Fruit fly (Drosophila melanogaster) whole organism, embryonic: Measurements from ENCODE around the gene Cpr65Ea.

Source experiments
- Bgb ChIP-seq: fragments of 200-800 bp; sonication (Bioruptor generic); IDR thresholded peaks from 2 replicates; pipeline ENCODE4 v1.3.6; 2022; ENCODE audit warnings: missing biosample characterization, missing genetic modification characterization; ENCODE audit not compliant: partially characterized antibody
- CG10462 ChIP-seq: fragments of 200-800 bp; sonication (Bioruptor generic); optimal IDR thresholded peaks from 2 replicates; lab custom pipeline; 2016; ENCODE audit warnings: missing biosample characterization, missing genetic modification characterization
- CG11696 ChIP-seq: fragments of 200-800 bp; sonication (Bioruptor generic); IDR thresholded peaks from 2 replicates; pipeline ENCODE4 v1.3.6; 2022; ENCODE audit warnings: missing biosample characterization, missing genetic modification characterization
- CG12219 ChIP-seq: fragments of 200-800 bp; sonication (Bioruptor generic); optimal IDR thresholded peaks from 3 replicates; lab custom pipeline; 2018; ENCODE audit warnings: missing biosample characterization, mild to moderate bottlenecking, missing genetic modification characterization
- CG12942 ChIP-seq: fragments of 200-800 bp; sonication (Bioruptor generic); optimal IDR thresholded peaks from 3 replicates; lab custom pipeline; 2016; ENCODE audit warnings: missing biosample characterization, missing genetic modification characterization
- CG13775 ChIP-seq: fragments of 200-800 bp; sonication (Bioruptor generic); optimal IDR thresholded peaks from 3 replicates; lab custom pipeline; 2017; ENCODE audit warnings: missing biosample characterization, mild to moderate bottlenecking, missing genetic modification characterization
- CG15479 ChIP-seq: fragments of 200-800 bp; sonication (Bioruptor generic); optimal IDR thresholded peaks from 3 replicates; lab custom pipeline; 2019; ENCODE audit warnings: missing biosample characterization, mild to moderate bottlenecking, missing genetic modification characterization, moderate library complexity
- CG1647 ChIP-seq: fragments of 200-800 bp; sonication (Bioruptor generic); optimal IDR thresholded peaks from 3 replicates; lab custom pipeline; 2016; ENCODE audit warnings: missing biosample characterization, missing genetic modification characterization
- CG3281 ChIP-seq: fragments of 200-800 bp; sonication (Bioruptor generic); optimal IDR thresholded peaks from 3 replicates; lab custom pipeline; 2017; ENCODE audit warnings: missing biosample characterization, mild to moderate bottlenecking, missing genetic modification characterization
- CG34376 ChIP-seq: fragments of 200-800 bp; sonication (Bioruptor generic); optimal IDR thresholded peaks from 2 replicates; lab custom pipeline; 2018; ENCODE audit warnings: missing biosample characterization, mild to moderate bottlenecking, missing genetic modification characterization
- CG3726 ChIP-seq: fragments of 200-800 bp; sonication (Bioruptor generic); IDR thresholded peaks from 3 replicates; pipeline ENCODE4, ENCODE4 v1.3.6; 2022; ENCODE audit warnings: missing biosample characterization, missing genetic modification characterization
- CG3838 ChIP-seq: fragments of 200-800 bp; sonication (Bioruptor generic); optimal IDR thresholded peaks from 3 replicates; lab custom pipeline; 2016; ENCODE audit warnings: missing biosample characterization, missing genetic modification characterization
- CG4854 ChIP-seq: fragments of 200-800 bp; sonication (Bioruptor generic); optimal IDR thresholded peaks from 2 replicates; lab custom pipeline; 2016; ENCODE audit warnings: missing biosample characterization, missing genetic modification characterization, inconsistent platforms
- CG7357 ChIP-seq: fragments of 200-800 bp; sonication (Bioruptor generic); IDR thresholded peaks from 3 replicates; pipeline ENCODE4 v1.3.6; 2022; ENCODE audit warnings: missing biosample characterization, missing genetic modification characterization
- CG7963 ChIP-seq: fragments of 200-800 bp; sonication (Bioruptor generic); IDR thresholded peaks from 3 replicates; pipeline ENCODE4 v1.3.6; 2022; ENCODE audit warnings: missing biosample characterization, missing genetic modification characterization; ENCODE audit not compliant: partially characterized antibody
- CG8478 ChIP-seq: fragments of >200 bp; optimal IDR thresholded peaks from 2 replicates; lab custom pipeline; 2018
- CG8765 ChIP-seq: fragments of 200-800 bp; sonication (Bioruptor generic); IDR thresholded peaks from 2 replicates; pipeline ENCODE4 v1.3.6; 2022; ENCODE audit warnings: missing biosample characterization, missing genetic modification characterization
- CG8924 ChIP-seq: fragments of 200-800 bp; optimal IDR thresholded peaks from 3 replicates; lab custom pipeline; 2019; ENCODE audit warnings: missing biosample characterization, mild to moderate bottlenecking, missing genetic modification characterization, moderate library complexity
- CrebB ChIP-seq: fragments of 200-800 bp; sonication (Bioruptor generic); optimal IDR thresholded peaks from 3 replicates; lab custom pipeline; 2018; ENCODE audit warnings: missing biosample characterization, mild to moderate bottlenecking, missing genetic modification characterization
- Doc3 ChIP-seq: fragments of 200-800 bp; sonication (Bioruptor generic); IDR thresholded peaks from 3 replicates; pipeline ENCODE4 v1.3.6; 2022; ENCODE audit warnings: missing biosample characterization, missing genetic modification characterization; ENCODE audit not compliant: partially characterized antibody
- Dp ChIP-seq: fragments of 200-800 bp; sonication (Bioruptor generic); optimal IDR thresholded peaks from 2 replicates; lab custom pipeline; 2018; ENCODE audit warnings: missing biosample characterization, mild to moderate bottlenecking, missing genetic modification characterization, moderate library complexity
- Drgx ChIP-seq: fragments of 200-800 bp; sonication (Bioruptor generic); IDR thresholded peaks from 2 replicates; pipeline ENCODE4 v1.3.6; 2022; ENCODE audit warnings: missing biosample characterization, missing genetic modification characterization
- E2f1 ChIP-seq: fragments of 200-800 bp; sonication (Bioruptor generic); IDR thresholded peaks from 2 replicates; pipeline ENCODE4 v1.3.6; 2022; ENCODE audit warnings: missing biosample characterization, missing genetic modification characterization
- E2f2 ChIP-seq: fragments of 200-800 bp; sonication (Bioruptor generic); IDR thresholded peaks from 2 replicates; pipeline ENCODE4 v1.3.6; 2022; ENCODE audit warnings: missing biosample characterization, missing genetic modification characterization
- ERR ChIP-seq: fragments of 200-800 bp; sonication (Bioruptor generic); optimal IDR thresholded peaks from 2 replicates; lab custom pipeline; 2016; ENCODE audit warnings: missing biosample characterization, missing genetic modification characterization
- Hr51 ChIP-seq, 2 experiments: fragments of 200-800 bp; sonication (Bioruptor generic); optimal IDR thresholded peaks; 2 replicates in 1 of 2; 3 replicates in 1 of 2; lab custom pipeline; 2016 to 2018; ENCODE audit warnings: missing biosample characterization in 2 of 2, missing genetic modification characterization in 2 of 2, mild to moderate bottlenecking in 1 of 2, moderate library complexity in 1 of 2
- Med ChIP-seq: fragments of 200-800 bp; sonication (Bioruptor generic); peaks from one replicate; lab custom pipeline; 2016; ENCODE audit warnings: missing biosample characterization, missing genetic modification characterization, mild to moderate bottlenecking, inconsistent platforms, moderate library complexity
- Neu2 ChIP-seq: fragments of 200-800 bp; sonication (Bioruptor generic); optimal IDR thresholded peaks from 3 replicates; lab custom pipeline; 2016; ENCODE audit warnings: missing biosample characterization, missing genetic modification characterization, borderline replicate concordance
- Nf-YA ChIP-seq: fragments of 200-800 bp; sonication (Bioruptor generic); IDR thresholded peaks from 2 replicates; pipeline ENCODE4 v1.3.6; 2022; ENCODE audit warnings: missing biosample characterization, missing genetic modification characterization
- Oli ChIP-seq: fragments of 200-800 bp; sonication (Bioruptor generic); optimal IDR thresholded peaks from 2 replicates; lab custom pipeline; 2018; ENCODE audit warnings: missing biosample characterization, mild to moderate bottlenecking, missing genetic modification characterization, moderate library complexity
- Six4 ChIP-seq: fragments of 200-800 bp; sonication (Bioruptor generic); optimal IDR thresholded peaks from 2 replicates; lab custom pipeline; 2016; ENCODE audit warnings: missing biosample characterization, missing genetic modification characterization
- Usf ChIP-seq: fragments of 200-800 bp; sonication (Bioruptor generic); optimal IDR thresholded peaks from 2 replicates; lab custom pipeline; 2017; ENCODE audit warnings: missing genotype, missing biosample characterization, missing genetic modification characterization
- Xrp1 ChIP-seq: fragments of 200-800 bp; sonication (Bioruptor generic); IDR thresholded peaks from 2 replicates; pipeline ENCODE4 v1.3.6; 2022; ENCODE audit warnings: missing biosample characterization, missing genetic modification characterization
- YL-1 ChIP-seq: fragments of 200-800 bp; sonication (Bioruptor generic); optimal IDR thresholded peaks from 3 replicates; lab custom pipeline; 2017; ENCODE audit warnings: missing biosample characterization, mild to moderate bottlenecking, missing genetic modification characterization
- amos ChIP-seq: fragments of 200-800 bp; sonication (Bioruptor generic); IDR thresholded peaks from 2 replicates; pipeline ENCODE4 v1.3.6; 2022; ENCODE audit warnings: missing biosample characterization, missing genetic modification characterization; ENCODE audit not compliant: partially characterized antibody
- cad ChIP-seq: fragments of >200 bp; optimal IDR thresholded peaks from 2 replicates; lab custom pipeline; 2017; ENCODE audit warnings: missing biosample characterization, missing genetic modification characterization
- chinmo ChIP-seq: fragments of 200-800 bp; sonication (Bioruptor generic); IDR thresholded peaks from 4 replicates; pipeline ENCODE4 v1.3.6; 2022; ENCODE audit warnings: missing biosample characterization, missing genetic modification characterization; ENCODE audit not compliant: partially characterized antibody
- emc ChIP-seq: fragments of 200-800 bp; sonication (Bioruptor generic); optimal IDR thresholded peaks from 2 replicates; lab custom pipeline; 2016; ENCODE audit warnings: missing biosample characterization, missing genetic modification characterization
- fd102C ChIP-seq: fragments of 200-800 bp; sonication (Bioruptor generic); optimal IDR thresholded peaks from 2 replicates; lab custom pipeline; 2018; ENCODE audit warnings: missing biosample characterization, mild to moderate bottlenecking, missing genetic modification characterization, moderate library complexity
- fd96Cb ChIP-seq: fragments of 200-800 bp; sonication (Bioruptor generic); optimal IDR thresholded peaks from 2 replicates; lab custom pipeline; 2018; ENCODE audit warnings: missing biosample characterization, mild to moderate bottlenecking, missing genetic modification characterization, moderate library complexity
- gce ChIP-seq: fragments of 200-800 bp; sonication (Bioruptor generic); IDR thresholded peaks from 3 replicates; pipeline ENCODE4 v1.3.6; 2022; ENCODE audit warnings: missing biosample characterization, missing genetic modification characterization
- hth ChIP-seq: fragments of >200 bp; optimal IDR thresholded peaks from 2 replicates; lab custom pipeline; 2017; ENCODE audit warnings: inconsistent platforms
- inv ChIP-seq: fragments of 200-800 bp; sonication (Bioruptor generic); IDR thresholded peaks from 2 replicates; pipeline ENCODE4 v1.3.6; 2022; ENCODE audit warnings: missing biosample characterization, missing genetic modification characterization; ENCODE audit not compliant: partially characterized antibody
- lov ChIP-seq, 2 experiments: fragments of 200-800 bp in 1 of 2; fragments of >200 bp in 1 of 2; sonication (Bioruptor generic) in 1 of 2; IDR thresholded peaks in 1 of 2; optimal IDR thresholded peaks in 1 of 2; 2 replicates in 1 of 2; 3 replicates in 1 of 2; pipeline versions ENCODE4 v1.3.6 to Lab custom; 2017 to 2022; ENCODE audit warnings: missing biosample characterization in 1 of 2, missing genetic modification characterization in 1 of 2
- luna ChIP-seq: fragments of 200-800 bp; sonication (Bioruptor generic); optimal IDR thresholded peaks from 2 replicates; lab custom pipeline; 2016; ENCODE audit warnings: missing biosample characterization, missing genetic modification characterization
- nerfin-1 ChIP-seq: fragments of 200-800 bp; sonication (Bioruptor generic); optimal IDR thresholded peaks from 3 replicates; lab custom pipeline; 2019; ENCODE audit warnings: missing biosample characterization, mild to moderate bottlenecking, missing genetic modification characterization, moderate library complexity
- prd ChIP-seq, 3 experiments: fragments of >200 bp in 2 of 3; fragments of 200-800 bp in 1 of 3; sonication (Bioruptor generic) in 1 of 3; optimal IDR thresholded peaks in 2 of 3; IDR thresholded peaks in 1 of 3; 2 replicates in 2 of 3; 3 replicates in 1 of 3; pipeline versions ENCODE4 v1.3.6 to Lab custom; 2017 to 2022; ENCODE audit warnings: missing biosample characterization in 1 of 3, missing genetic modification characterization in 1 of 3
- sima ChIP-seq: fragments of 200-800 bp; sonication (Bioruptor generic); optimal IDR thresholded peaks from 2 replicates; lab custom pipeline; 2016; ENCODE audit warnings: missing biosample characterization, missing genetic modification characterization
- ssp ChIP-seq: fragments of 200-800 bp; sonication (Bioruptor generic); IDR thresholded peaks from 2 replicates; pipeline ENCODE4 v1.3.6; 2022; ENCODE audit warnings: missing biosample characterization, missing genetic modification characterization
- trem ChIP-seq: fragments of 200-800 bp; optimal IDR thresholded peaks from 3 replicates; lab custom pipeline; 2019; ENCODE audit warnings: missing biosample characterization, mild to moderate bottlenecking, missing genetic modification characterization, moderate library complexity

Cpr65Ea gene

DNA sequence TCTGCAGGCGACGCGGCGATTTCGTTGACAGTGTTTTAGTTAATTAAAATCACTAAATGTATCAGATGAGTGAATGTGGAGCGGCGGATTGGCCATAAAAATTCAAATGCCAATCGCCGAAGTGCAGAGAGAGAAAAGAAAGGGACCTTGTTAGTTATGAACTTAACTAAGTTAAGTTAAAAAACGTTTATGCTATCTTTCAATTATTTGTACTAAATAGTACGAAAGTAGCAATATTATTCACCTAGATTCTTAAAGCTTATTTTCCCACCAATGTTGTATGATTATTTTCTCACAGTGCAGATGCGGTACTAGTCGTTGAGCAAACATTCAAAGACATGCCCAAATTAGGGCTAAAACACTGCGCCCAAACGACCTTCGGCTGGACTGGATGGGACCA lies 4.4 kb upstream of the Cpr65Ea start (continued):
- no peak for TF ChIP-seq CG3838
- peak; percentile 47; the same call in 1 of the 3 replicates for TF ChIP-seq gce (GFP tag; lab: Robert Waterston, UW)
- peak; percentile 80 for TF ChIP-seq nerfin-1
- peak; percentile 25 for TF ChIP-seq Six4 (GFP tag; lab: Kevin White, UChicago)
- TF ChIP-seq CG13775 (GFP tag; lab: Kevin White, UChicago) = no peak
- TF ChIP-seq sima (GFP tag; lab: Kevin White, UChicago) = no peak
- peak; percentile 67 for TF ChIP-seq Oli (tag; lab: Kevin White, UChicago)
- no peak for TF ChIP-seq fd102C (GFP tag; lab: Kevin White, UChicago)
- no peak for TF ChIP-seq Doc3 (GFP tag; lab: Robert Waterston, UW)
- TF ChIP-seq CG1647 (GFP tag; lab: Kevin White, UChicago) = no peak
- TF ChIP-seq CG3281 (GFP tag; lab: Kevin White, UChicago) = peak; percentile 59
- TF ChIP-seq chinmo (GFP tag; lab: Robert Waterston, UW) = no peak
- no peak for TF ChIP-seq cad (GFP tag; lab: Kevin White, UChicago)
- no peak for TF ChIP-seq luna
- TF ChIP-seq amos = no peak
- peak; percentile 10 for TF ChIP-seq CG12942 (GFP tag; lab: Kevin White, UChicago)
- peak; percentile 90 for TF ChIP-seq Med (GFP tag; lab: Kevin White, UChicago)
- no peak for TF ChIP-seq Neu2
- no peak for TF ChIP-seq emc (GFP tag; lab: Kevin White, UChicago)
- peak; percentile 75 for TF ChIP-seq E2f1
- peak; percentile 80 for TF ChIP-seq CG3726 (GFP tag; lab: Robert Waterston, UW)
- peak; percentile 39 for TF ChIP-seq CG8924 (tag; lab: Kevin White, UChicago)
- TF ChIP-seq Bgb (GFP tag; lab: Robert Waterston, UW) = no peak
- TF ChIP-seq Nf-YA (GFP tag; lab: Robert Waterston, UW) = 0 out of 2 replicates have a peak, but pooled peaks have one; percentile 48
- no peak for TF ChIP-seq lov (optimal IDR thresholded peaks at IDR 0.05; lab: Kevin White, UChicago)
- 0 out of 3 replicates have a peak, but pooled peaks have one; percentile 29 for TF ChIP-seq lov (GFP tag; IDR thresholded peaks at IDR 0.05; lab: Robert Waterston, UW)
- peak; percentile 45; the same call in 1 of the 2 replicates for TF ChIP-seq CG11696 (GFP tag; lab: Robert Waterston, UW)
- TF ChIP-seq prd (optimal IDR thresholded peaks at IDR 0.05; lab: Kevin White, UChicago) = no peak
- peak; percentile 82 for TF ChIP-seq prd (GFP tag; IDR thresholded peaks at IDR 0.05; lab: Robert Waterston, UW)
- no peak for TF ChIP-seq CG34376 (GFP tag; lab: Kevin White, UChicago)
- peak; percentile 25 for TF ChIP-seq ERR
- no peak for TF ChIP-seq CG15479 (GFP tag; lab: Kevin White, UChicago)
- TF ChIP-seq ssp (GFP tag; lab: Robert Waterston, UW) = peak; percentile 56
- no peak for TF ChIP-seq inv
- TF ChIP-seq CG8765 (GFP tag; lab: Robert Waterston, UW) = no peak
- no peak for TF ChIP-seq CG8478 (lab: Kevin White, UChicago)
- TF ChIP-seq fd96Cb (tag; lab: Kevin White, UChicago) = peak; percentile 70
- no peak for TF ChIP-seq YL-1
- peak; percentile 51 for TF ChIP-seq CG12219 (GFP tag; lab: Kevin White, UChicago)
- TF ChIP-seq Hr51 (GFP tag; optimal IDR thresholded peaks at IDR 0.05; lab: Kevin White, UChicago) = peak in 1 of 2 experiments; percentile 74
- TF ChIP-seq Drgx (GFP tag; lab: Robert Waterston, UW) = peak; percentile 46; the same call in 1 of the 2 replicates
- no peak for TF ChIP-seq CrebB
- no peak for TF ChIP-seq hth
- TF ChIP-seq CG10462 (GFP tag; lab: Kevin White, UChicago) = no peak
- TF ChIP-seq CG4854 (GFP tag; lab: Kevin White, UChicago) = peak; percentile 21
- TF ChIP-seq CG7963 = no peak
- peak; percentile 34; the same call in 1 of the 2 replicates for TF ChIP-seq E2f2
- peak; percentile 65; the same call in 2 of the 3 replicates for TF ChIP-seq CG7357 (GFP tag; lab: Robert Waterston, UW)
- peak; percentile 76 for TF ChIP-seq Xrp1
- peak; percentile 35 for TF ChIP-seq trem (tag; lab: Kevin White, UChicago)
- TF ChIP-seq Usf (GFP tag; lab: Kevin White, UChicago) = no peak
- no peak for TF ChIP-seq Dp (GFP tag; lab: Kevin White, UChicago)
